Fruit fly (Drosophila melanogaster): Measurements from ENCODE around the gene qin.
A peak's percentile ranks its signal among the peaks of the same experiment; 100 is the strongest.

Gene qin

DNA sequence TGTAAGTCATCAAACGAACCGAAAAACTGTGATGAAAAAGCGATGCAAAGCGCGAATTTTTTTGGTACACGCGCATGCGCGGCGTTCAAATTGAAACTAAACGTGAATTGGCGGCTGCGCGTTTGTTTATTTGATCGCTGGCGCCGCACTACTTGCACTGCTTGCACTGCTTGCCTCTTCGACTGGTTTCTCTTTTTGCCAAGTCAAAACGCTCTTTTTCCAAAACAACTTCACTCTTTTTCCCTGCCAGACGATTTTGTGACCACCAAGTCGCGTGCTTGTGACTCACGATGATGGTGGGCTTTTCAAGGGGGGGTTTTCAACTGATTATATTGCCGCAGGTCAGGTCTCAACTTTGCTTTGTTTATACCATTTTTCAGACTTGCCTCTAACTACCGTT, 30.4 kb downstream of the qin start, which contains the start of gene CG14304 (continued):
- TF ChIP-seq CG6791 (GFP tag; IDR thresholded peaks at IDR 0.05; ENCODE audit: partially characterized antibody) (peak; percentile 20; the same call in 1 of the 3 replicates), Dll (GFP tag; IDR thresholded peaks at IDR 0.05; ENCODE audit: partially characterized antibody) (no peak; the same call in 3 of the 4 replicates), Atf-2 (GFP tag; optimal IDR thresholded peaks at IDR 0.05) (no peak), CG3163 (GFP tag; optimal IDR thresholded peaks at IDR 0.05) (peak; percentile 97), CG3726 (GFP tag; IDR thresholded peaks at IDR 0.05) (no peak), Dad (GFP tag; optimal IDR thresholded peaks at IDR 0.05) (no peak), amos (GFP tag; IDR thresholded peaks at IDR 0.05; ENCODE audit: partially characterized antibody) (peak; percentile 32; the same call in 1 of the 2 replicates), kay (GFP tag; optimal IDR thresholded peaks at IDR 0.05) (peak; percentile 46), Dip2 (GFP tag; IDR thresholded peaks at IDR 0.05) (no peak), Elba2 (GFP tag; optimal IDR thresholded peaks at IDR 0.05) (no peak), CG15479 (GFP tag; optimal IDR thresholded peaks at IDR 0.05) (no peak), CG15696 (tag; optimal IDR thresholded peaks at IDR 0.05) (no peak), CG14014 (GFP tag; IDR thresholded peaks at IDR 0.05) (no peak), CG3847 (GFP tag; IDR thresholded peaks at IDR 0.05) (no peak), chif (GFP tag; optimal IDR thresholded peaks at IDR 0.05) (no peak), sens-2 (GFP tag; IDR thresholded peaks at IDR 0.05) (no peak), CG18476 (GFP tag; optimal IDR thresholded peaks at IDR 0.05) (no peak), Ravus (GFP tag; IDR thresholded peaks at IDR 0.05) (no peak), zf30C (GFP tag; optimal IDR thresholded peaks at IDR 0.05) (no peak), CG12299 (tag; optimal IDR thresholded peaks at IDR 0.05) (no peak), br (optimal IDR thresholded peaks at IDR 0.05) (no peak), Jarid2 (GFP tag; optimal IDR thresholded peaks at IDR 0.05) (peak; percentile 35), oc (tag; optimal IDR thresholded peaks at IDR 0.05) (peak; percentile 4), CG16813 (GFP tag; IDR thresholded peaks at IDR 0.05; ENCODE audit: partially characterized antibody) (0 out of 3 replicates have a peak, but pooled peaks have one; percentile 20), chm (GFP tag; IDR thresholded peaks at IDR 0.05) (no peak), usp (GFP tag; optimal IDR thresholded peaks at IDR 0.05) (no peak), CG17912 (GFP tag; optimal IDR thresholded peaks at IDR 0.05) (no peak), CG7745 (tag; optimal IDR thresholded peaks at IDR 0.05) (no peak), dm (GFP tag; optimal IDR thresholded peaks at IDR 0.05) (no peak), stwl (tag; optimal IDR thresholded peaks at IDR 0.05) (peak; percentile 56), cwo (GFP tag; optimal IDR thresholded peaks at IDR 0.05) (peak; percentile 89), CG6654 (GFP tag; optimal IDR thresholded peaks at IDR 0.05) (no peak), CG3065 (GFP tag; optimal IDR thresholded peaks at IDR 0.05) (no peak), CG12236 (GFP tag; optimal IDR thresholded peaks at IDR 0.05) (no peak), ATbp (GFP tag; optimal IDR thresholded peaks at IDR 0.05) (no peak), prd (optimal IDR thresholded peaks at IDR 0.05) (no peak), prd (GFP tag; IDR thresholded peaks at IDR 0.05) (no peak), Kr (GFP tag; optimal IDR thresholded peaks at IDR 0.05) (no peak), tin (GFP tag; optimal IDR thresholded peaks at IDR 0.05) (no peak), bsh (GFP tag; optimal IDR thresholded peaks at IDR 0.05) (no peak), CG1233 (GFP tag; optimal IDR thresholded peaks at IDR 0.05) (no peak), bowl (GFP tag; IDR thresholded peaks at IDR 0.05) (no peak), Fer1 (GFP tag; optimal IDR thresholded peaks at IDR 0.05) (no peak), Dref (GFP tag; IDR thresholded peaks at IDR 0.05) (no peak), CG14441 (GFP tag; IDR thresholded peaks at IDR 0.05) (no peak), Taf1 (GFP tag; IDR thresholded peaks at IDR 0.05) (no peak), vnd (GFP tag; IDR thresholded peaks at IDR 0.05; ENCODE audit: partially characterized antibody) (peak; percentile 39; the same call in 1 of the 3 replicates), ato (GFP tag; IDR thresholded peaks at IDR 0.05; ENCODE audit: partially characterized antibody) (no peak), Bdp1 (GFP tag; optimal IDR thresholded peaks at IDR 0.05) (no peak), fd3F (GFP tag; optimal IDR thresholded peaks at IDR 0.05) (no peak), CG6175 (GFP tag; IDR thresholded peaks at IDR 0.05) (0 out of 3 replicates have a peak, but pooled peaks have one; percentile 58)

Data from whole organism, embryonic.